Worm (Caenorhabditis elegans) whole organism, L1 larva: ENCODE measurements around the gene tbc-7.

ENCODE experiments used
- aly-2 ChIP-seq: fragments of 150-350 bp; optimal IDR thresholded peaks from 2 replicates; lab custom pipeline; 2014; ENCODE audit warnings: missing biosample characterization, missing genetic modification characterization
- ceh-8 ChIP-seq: fragments of 200-800 bp; sonication (Bioruptor generic); optimal IDR thresholded peaks from 2 replicates; lab custom pipeline; 2018; ENCODE audit warnings: mild to moderate bottlenecking, missing genetic modification characterization, moderate library complexity, missing compliant biosample characterization
- fkh-10 ChIP-seq: sonication (generic microtip); optimal IDR thresholded peaks from 2 replicates; lab custom pipeline; 2017; ENCODE audit warnings: missing biosample characterization, missing genetic modification reagents, missing genetic modification characterization
- fos-1 ChIP-seq: fragments of 150-350 bp; optimal IDR thresholded peaks from 2 replicates; lab custom pipeline; 2014; ENCODE audit warnings: missing biosample characterization, missing genetic modification characterization
- mab-9 ChIP-seq: fragments of 200-800 bp; sonication (Bioruptor generic); IDR thresholded peaks from 2 replicates; pipeline ENCODE4 v1.3.6; 2022; ENCODE audit warnings: missing genetic modification reagents, missing genetic modification characterization, missing compliant biosample characterization
- zag-1 ChIP-seq: fragments of 150-350 bp; optimal IDR thresholded peaks from 2 replicates; lab custom pipeline; 2014; ENCODE audit warnings: missing biosample characterization, missing genetic modification characterization

- TF ChIP-seq fkh-10 (GFP tag; lab: Kevin White, UChicago) (no peak), aly-2 (tag; lab: Kevin White, UChicago) (no peak), mab-9 (GFP tag; lab: Robert Waterston, UW) (no peak), fos-1 (no peak), zag-1 (no peak), ceh-8 (GFP tag; lab: Kevin White, UChicago) (no peak)
Measured at ce11 chrX:5105703-5106102, 28.4 kb upstream of the tbc-7 start.
